Worm (Caenorhabditis elegans): ENCODE results near the gene mig-13.

DNA sequence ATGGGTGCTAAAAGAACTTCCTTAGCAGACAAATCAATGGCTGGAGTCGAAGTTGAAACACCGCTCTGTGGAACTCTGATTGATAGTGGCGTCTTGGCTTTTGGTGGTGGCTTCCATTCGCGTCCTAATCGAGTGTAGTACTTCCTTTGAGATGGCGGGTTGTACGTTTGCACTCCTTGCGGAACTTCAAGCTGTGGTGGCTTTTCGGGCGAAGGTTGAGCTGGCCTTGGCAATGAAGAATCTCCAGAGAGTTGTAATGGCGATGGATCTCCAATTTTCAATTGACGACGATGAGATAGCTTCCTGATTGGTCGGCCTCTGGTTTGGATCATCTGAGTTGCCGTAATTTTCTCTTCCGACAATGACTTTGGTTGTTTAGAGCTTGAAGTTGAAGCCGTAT is 40.7 kb upstream of the mig-13 start:
- TF ChIP-seq skn-1 (tag; optimal IDR thresholded peaks at IDR 0.05) (no peak), ets-5 (GFP tag; IDR thresholded peaks at IDR 0.05) (no peak), mdl-1 (tag; optimal IDR thresholded peaks at IDR 0.05) (no peak), nhr-11 (tag; optimal IDR thresholded peaks at IDR 0.05) (no peak), sox-4 (tag; optimal IDR thresholded peaks at IDR 0.05) (no peak), lin-39 (tag; optimal IDR thresholded peaks at IDR 0.05) (no peak), unc-130 (tag; optimal IDR thresholded peaks at IDR 0.05) (no peak), lin-14 (GFP tag; optimal IDR thresholded peaks at IDR 0.05) (no peak), ces-1 (GFP tag; optimal IDR thresholded peaks at IDR 0.05) (no peak), pqm-1 (tag; optimal IDR thresholded peaks at IDR 0.05) (no peak), nhr-28 (tag; optimal IDR thresholded peaks at IDR 0.05) (no peak), fkh-4 (tag; optimal IDR thresholded peaks at IDR 0.05; ENCODE audit: borderline replicate concordance) (no peak), unc-62 (GFP tag; optimal IDR thresholded peaks at IDR 0.05) (no peak), blmp-1 (tag; optimal IDR thresholded peaks at IDR 0.05) (no peak)

All from whole organism, L1 larva.